Fruit fly (Drosophila melanogaster): ENCODE data around the gene Uch.

The Uch gene

dm6 chr2L:2226259-2227121 is 12.5 kb upstream of the Uch start, which contains the start of the genes CG15387 and sau (continued):
- TF ChIP-seq odd (GFP tag; optimal IDR thresholded peaks at IDR 0.05) (peak; percentile 71), phol (tag; optimal IDR thresholded peaks at IDR 0.05) (peak; percentile 88), CG2116 (GFP tag; optimal IDR thresholded peaks at IDR 0.05) (peak; percentile 90), CG42726 (GFP tag; IDR thresholded peaks at IDR 0.05; ENCODE audit: partially characterized antibody) (peak; percentile 70; the same call in 1 of the 2 replicates), tna (GFP tag; IDR thresholded peaks at IDR 0.05; ENCODE audit: partially characterized antibody) (peak; percentile 72; the same call in 1 of the 2 replicates), CG13775 (GFP tag; optimal IDR thresholded peaks at IDR 0.05) (peak; percentile 93), Oaz (GFP tag; IDR thresholded peaks at IDR 0.05) (peak; percentile 55), Hr51 (GFP tag; optimal IDR thresholded peaks at IDR 0.05) (peak; percentile 84 to 85), nerfin-1 (tag; optimal IDR thresholded peaks at IDR 0.05) (peak; percentile 83), CG13624 (GFP tag; optimal IDR thresholded peaks at IDR 0.05) (peak; percentile 92), CG7928 (GFP tag; optimal IDR thresholded peaks at IDR 0.05) (peak; percentile 54), sd (tag; optimal IDR thresholded peaks at IDR 0.05) (peak; percentile 68), gem (tag; optimal IDR thresholded peaks at IDR 0.05) (peak; percentile 91), Fer2 (tag; optimal IDR thresholded peaks at IDR 0.05) (peak; percentile 85), CG1647 (GFP tag; optimal IDR thresholded peaks at IDR 0.05) (peak; percentile 72), CG6854 (GFP tag; optimal IDR thresholded peaks at IDR 0.05) (peak; percentile 70), knrl (GFP tag; IDR thresholded peaks at IDR 0.05; ENCODE audit: partially characterized antibody) (peak; percentile 92), CG11093 (GFP tag; IDR thresholded peaks at IDR 0.05) (peak; percentile 72), CG6765 (GFP tag; optimal IDR thresholded peaks at IDR 0.05) (peak; percentile 80), Lim3 (GFP tag; IDR thresholded peaks at IDR 0.05) (no peak), TFAM (GFP tag; optimal IDR thresholded peaks at IDR 0.05) (peak; percentile 24), CG4404 (GFP tag; IDR thresholded peaks at IDR 0.05) (peak; percentile 79), CG16815 (GFP tag; optimal IDR thresholded peaks at IDR 0.05) (peak; percentile 70), Sox100B (GFP tag; optimal IDR thresholded peaks at IDR 0.05) (peak; percentile 88), twi (tag; optimal IDR thresholded peaks at IDR 0.05) (peak; percentile 78), Xbp1 (GFP tag; optimal IDR thresholded peaks at IDR 0.05) (peak; percentile 91), Hsf (GFP tag; optimal IDR thresholded peaks at IDR 0.05) (peak; percentile 93), CHES-1-like (GFP tag; optimal IDR thresholded peaks at IDR 0.05) (peak; percentile 90), sens-2 (GFP tag; IDR thresholded peaks at IDR 0.05) (no peak), HLHmδ (GFP tag; optimal IDR thresholded peaks at IDR 0.05) (no peak), pb (GFP tag; optimal IDR thresholded peaks at IDR 0.05) (peak; percentile 86), croc (GFP tag; conservative IDR thresholded peaks at IDR 0.05) (peak; percentile 65), CG1832 (GFP tag; optimal IDR thresholded peaks at IDR 0.05) (no peak), insv (GFP tag; optimal IDR thresholded peaks at IDR 0.05) (peak in 1 of 2 experiments; percentile 63), CG33213 (GFP tag; optimal IDR thresholded peaks at IDR 0.05) (peak; percentile 89), onecut (GFP tag; IDR thresholded peaks at IDR 0.05) (peak; percentile 44), CG11504 (tag; optimal IDR thresholded peaks at IDR 0.05) (peak; percentile 87), Dll (GFP tag; IDR thresholded peaks at IDR 0.05; ENCODE audit: partially characterized antibody) (peak; percentile 96), CG13424 (tag; optimal IDR thresholded peaks at IDR 0.05) (peak; percentile 90), wdn (GFP tag; IDR thresholded peaks at IDR 0.05) (peak; percentile 73; the same call in 1 of the 2 replicates), Oli (tag; optimal IDR thresholded peaks at IDR 0.05) (peak; percentile 78), Fer1 (GFP tag; optimal IDR thresholded peaks at IDR 0.05) (peak; percentile 87), CG6791 (GFP tag; IDR thresholded peaks at IDR 0.05; ENCODE audit: partially characterized antibody) (peak; percentile 84), CG16813 (GFP tag; IDR thresholded peaks at IDR 0.05; ENCODE audit: partially characterized antibody) (peak; percentile 94), fd3F (GFP tag; optimal IDR thresholded peaks at IDR 0.05) (peak; percentile 72), CG11695 (GFP tag; IDR thresholded peaks at IDR 0.05) (peak; percentile 62; the same call in 1 of the 3 replicates)
